Worm (Caenorhabditis elegans) whole organism, L4 larva: ENCODE data around the gene lgc-47.

Source experiments
- D1046.2 ChIP-seq: fragments of 200-800 bp; sonication (Bioruptor generic); IDR thresholded peaks from 2 replicates; pipeline ENCODE4 v1.3.6; 2022; ENCODE audit warnings: missing genetic modification characterization, missing compliant biosample characterization
- F10B5.3 ChIP-seq: sonication (generic microtip); optimal IDR thresholded peaks from 2 replicates; lab custom pipeline; 2016; ENCODE audit warnings: mild to moderate bottlenecking, missing genetic modification characterization, missing compliant biosample characterization
- F44E2.7 ChIP-seq: fragments of 200-800 bp; sonication (Bioruptor generic); IDR thresholded peaks from 2 replicates; pipeline ENCODE4 v2.1.2; 2022; ENCODE audit warnings: missing genetic modification characterization, missing compliant biosample characterization
- T20F7.1 ChIP-seq: fragments of 200-800 bp; sonication (Bioruptor generic); optimal IDR thresholded peaks from 2 replicates; lab custom pipeline; 2018; ENCODE audit warnings: mild to moderate bottlenecking, missing genetic modification characterization, missing compliant biosample characterization
- ZK546.5 ChIP-seq, 2 experiments: sonication (generic microtip); optimal IDR thresholded peaks; 2 replicates each; lab custom pipeline; 2017; ENCODE audit warnings: missing biosample characterization in 2 of 2, missing genetic modification characterization in 2 of 2
- aha-1 ChIP-seq: fragments of 150-350 bp; peaks from one replicate; lab custom pipeline; 2014; ENCODE audit warnings: missing biosample characterization, missing genetic modification characterization
- ama-1 ChIP-seq: fragments of 150-350 bp; optimal IDR thresholded peaks from 2 replicates; lab custom pipeline; 2014; ENCODE audit warnings: inconsistent platforms, mixed read lengths
- arid-1 ChIP-seq: fragments of 200-800 bp; sonication (Bioruptor generic); conservative IDR thresholded peaks from 2 replicates; pipeline ENCODE4 v1.3.6; 2022; ENCODE audit warnings: missing genetic modification reagents, missing genetic modification characterization, missing compliant biosample characterization
- ceh-20 ChIP-seq: fragments of 200-800 bp; sonication (Bioruptor generic); IDR thresholded peaks from 2 replicates; pipeline ENCODE4 v1.3.6; 2022; ENCODE audit warnings: missing genetic modification reagents, missing genetic modification characterization, missing compliant biosample characterization
- ceh-28 ChIP-seq: fragments of 150-350 bp; optimal IDR thresholded peaks from 2 replicates; lab custom pipeline; 2014; ENCODE audit warnings: missing biosample characterization, missing genetic modification reagents, missing genetic modification characterization
- ceh-82 ChIP-seq: sonication (generic microtip); optimal IDR thresholded peaks from 2 replicates; lab custom pipeline; 2017; ENCODE audit warnings: missing biosample characterization, missing genetic modification characterization
- ces-1 ChIP-seq: fragments of 150-350 bp; sonication (generic microtip); optimal IDR thresholded peaks from 4 replicates; lab custom pipeline; 2014; ENCODE audit warnings: missing biosample characterization, missing genetic modification reagents, missing genetic modification characterization
- daf-16 ChIP-seq, 3 experiments: sonication (generic microtip); optimal IDR thresholded peaks; 2 replicates each; lab custom pipeline; 2016 to 2017; ENCODE audit warnings: missing genetic modification characterization in 3 of 3, missing genetic modification reagents in 3 of 3, mild to moderate bottlenecking in 2 of 3, missing compliant biosample characterization in 2 of 3, missing biosample characterization in 1 of 3, moderate library complexity in 1 of 3
- daf-8 ChIP-seq: fragments of 200-800 bp; sonication (Bioruptor generic); IDR thresholded peaks from 2 replicates; pipeline ENCODE4 v1.3.6; 2022; ENCODE audit warnings: missing genetic modification characterization, missing compliant biosample characterization
- dmd-6 ChIP-seq: fragments of 200-800 bp; sonication (Bioruptor generic); IDR thresholded peaks from 2 replicates; pipeline ENCODE4 v1.3.6; 2022; ENCODE audit warnings: missing genetic modification reagents, missing genetic modification characterization, missing compliant biosample characterization
- dve-1 ChIP-seq: sonication (generic microtip); optimal IDR thresholded peaks from 2 replicates; lab custom pipeline; 2017; ENCODE audit warnings: antibody characterized with exemption, mild to moderate bottlenecking, missing genetic modification characterization, missing compliant biosample characterization; ENCODE audit not compliant: insufficient read depth
- egl-27 ChIP-seq: sonication (generic microtip); optimal IDR thresholded peaks from 3 replicates; lab custom pipeline; 2017; ENCODE audit warnings: missing biosample characterization, missing genetic modification reagents, missing genetic modification characterization
- egl-43 ChIP-seq: fragments of 200-800 bp; sonication (Bioruptor generic); IDR thresholded peaks from 2 replicates; pipeline ENCODE4 v1.3.6; 2022; ENCODE audit warnings: missing genetic modification reagents, missing genetic modification characterization, missing compliant biosample characterization
- hif-1 ChIP-seq, 2 experiments: sonication (generic microtip); optimal IDR thresholded peaks; 2 replicates each; lab custom pipeline; 2016 to 2017; ENCODE audit warnings: missing compliant biosample characterization in 2 of 2, missing genetic modification characterization in 2 of 2, missing genetic modification reagents in 2 of 2, missing genotype in 2 of 2, mild to moderate bottlenecking in 1 of 2
- hlh-11 ChIP-seq: fragments of 200-800 bp; sonication (Bioruptor generic); optimal IDR thresholded peaks from 2 replicates; lab custom pipeline; 2018; ENCODE audit warnings: mild to moderate bottlenecking, missing genetic modification characterization, missing compliant biosample characterization
- hlh-30 ChIP-seq: sonication (generic microtip); optimal IDR thresholded peaks from 2 replicates; lab custom pipeline; 2017; ENCODE audit warnings: antibody characterized with exemption, mild to moderate bottlenecking, missing genetic modification characterization, missing compliant biosample characterization; ENCODE audit not compliant: insufficient read depth
- jun-1 ChIP-seq: fragments of 150-350 bp; optimal IDR thresholded peaks from 2 replicates; lab custom pipeline; 2014; ENCODE audit warnings: missing biosample characterization, missing genetic modification reagents, missing genetic modification characterization
- lin-1 ChIP-seq: fragments of 200-800 bp; sonication (Bioruptor generic); IDR thresholded peaks from 2 replicates; pipeline ENCODE4 v1.3.6; 2022; ENCODE audit warnings: missing genetic modification reagents, missing genetic modification characterization, missing compliant biosample characterization
- lin-15B ChIP-seq: fragments of 150-350 bp; sonication (generic microtip); optimal IDR thresholded peaks from 3 replicates; lab custom pipeline; 2014; ENCODE audit warnings: missing biosample characterization, missing genetic modification characterization
- madf-5 ChIP-seq, 2 experiments: fragments of 200-800 bp; sonication (Bioruptor generic); IDR thresholded peaks; 2 replicates each; pipeline ENCODE4 v1.3.6; 2022; ENCODE audit warnings: missing compliant biosample characterization in 2 of 2, missing genetic modification characterization in 2 of 2
- mep-1 ChIP-seq: fragments of 150-350 bp; sonication (generic microtip); optimal IDR thresholded peaks from 3 replicates; lab custom pipeline; 2014; ENCODE audit warnings: missing biosample characterization, missing genetic modification characterization
- mxl-2 ChIP-seq: fragments of 200-800 bp; sonication (Bioruptor generic); conservative IDR thresholded peaks from 2 replicates; pipeline ENCODE4 v1.3.6; 2022; ENCODE audit warnings: missing genetic modification reagents, missing genetic modification characterization, missing compliant biosample characterization
- nhr-28 ChIP-seq: fragments of 150-350 bp; optimal IDR thresholded peaks from 2 replicates; lab custom pipeline; 2014; ENCODE audit warnings: missing biosample characterization, missing genetic modification characterization
- nhr-76 ChIP-seq: fragments of 150-350 bp; optimal IDR thresholded peaks from 2 replicates; lab custom pipeline; 2014; ENCODE audit warnings: missing biosample characterization, missing genetic modification characterization
- nhr-77 ChIP-seq: fragments of 150-350 bp; optimal IDR thresholded peaks from 2 replicates; lab custom pipeline; 2014; ENCODE audit warnings: missing biosample characterization, missing genetic modification characterization
- pha-4 ChIP-seq, 2 experiments: fragments of 150-350 bp in 1 of 2; fragments of 200-800 bp in 1 of 2; sonication (Bioruptor generic) in 1 of 2; IDR thresholded peaks in 1 of 2; optimal IDR thresholded peaks in 1 of 2; 2 replicates each; pipeline versions ENCODE4 v1.3.6 to Lab custom; 2014 to 2022; ENCODE audit warnings: missing genetic modification characterization in 2 of 2, missing genetic modification reagents in 2 of 2, missing biosample characterization in 1 of 2, missing compliant biosample characterization in 1 of 2
- php-3 ChIP-seq: fragments of 200-800 bp; sonication (Bioruptor generic); IDR thresholded peaks from 2 replicates; pipeline ENCODE4 v1.3.6; 2022; ENCODE audit warnings: missing genetic modification reagents, missing genetic modification characterization, missing compliant biosample characterization
- pqm-1 ChIP-seq: sonication (generic microtip); optimal IDR thresholded peaks from 2 replicates; lab custom pipeline; 2017; ENCODE audit warnings: missing biosample characterization, missing genetic modification characterization
- tra-1 ChIP-seq: fragments of 200-800 bp; sonication (Bioruptor generic); IDR thresholded peaks from 2 replicates; pipeline ENCODE4 v1.3.6; 2022; ENCODE audit warnings: missing genetic modification reagents, missing genetic modification characterization, missing compliant biosample characterization
- unc-62 ChIP-seq, 3 experiments: fragments of 150-350 bp in 1 of 3; sonication (generic microtip); optimal IDR thresholded peaks in 2 of 3; peaks in 1 of 3; 1 replicate in 1 of 3; 2 replicates in 2 of 3; lab custom pipeline; 2014 to 2017; ENCODE audit warnings: missing biosample characterization in 3 of 3, missing genetic modification characterization in 3 of 3, missing genetic modification reagents in 3 of 3, missing genotype in 1 of 3
- ztf-7 ChIP-seq: fragments of 150-350 bp; optimal IDR thresholded peaks from 2 replicates; lab custom pipeline; 2014; ENCODE audit warnings: missing biosample characterization, missing genetic modification characterization

Gene lgc-47

ce11 chrX:9851745-9852330 lies 44.4 kb upstream of the lgc-47 start, which contains the start of gene lec-7 (continued):
- TF ChIP-seq daf-8 (GFP tag; lab: Robert Waterston, UW) (no peak), pha-4 (GFP tag; IDR thresholded peaks at IDR 0.05; lab: Robert Waterston, UW) (no peak), pha-4 (tag; optimal IDR thresholded peaks at IDR 0.05; lab: Kevin White, UChicago) (peak; percentile 89), mep-1 (no peak), D1046.2 (GFP tag; lab: Robert Waterston, UW) (no peak), nhr-76 (tag; lab: Kevin White, UChicago) (no peak), ces-1 (GFP tag; lab: Kevin White, UChicago) (no peak), jun-1 (tag; lab: Kevin White, UChicago) (no peak), hif-1 (tag; optimal IDR thresholded peaks at IDR 0.05; lab: Kevin White, UChicago) (no peak)

ce11 chrX:9850258-9850657 lies 42.8 kb upstream of the lgc-47 start, which contains the start of gene lec-8:
Gene lec-8 (plus strand): TSS chrX:9850571.
- TF ChIP-seq dve-1 (tag; lab: Kevin White, UChicago) (peak; percentile 84), ceh-28 (tag; lab: Kevin White, UChicago) (no peak), ceh-20 (GFP tag; lab: Robert Waterston, UW) (peak; percentile 72; the same call in 1 of the 2 replicates), T20F7.1 (GFP tag; lab: Kevin White, UChicago) (peak; percentile 45), nhr-28 (tag; lab: Kevin White, UChicago) (peak; percentile 68), dmd-6 (peak; percentile 81), ceh-82 (tag; lab: Kevin White, UChicago) (no peak), pqm-1 (tag; lab: Kevin White, UChicago) (peak; percentile 47), daf-16 (GFP tag; optimal IDR thresholded peaks at IDR 0.05; lab: Kevin White, UChicago) (no peak), daf-16 (tag; optimal IDR thresholded peaks at IDR 0.05; lab: Kevin White, UChicago) (peak; percentile 81), ama-1 (lab: Kevin White, UChicago) (no peak), hlh-11 (tag; lab: Kevin White, UChicago) (peak; percentile 65), tra-1 (peak; percentile 80; the same call in 1 of the 2 replicates), mxl-2 (GFP tag; lab: Robert Waterston, UW) (no peak), php-3 (peak; percentile 69), aha-1 (tag; lab: Kevin White, UChicago) (peak; percentile 82), nhr-77 (tag; lab: Kevin White, UChicago) (peak; percentile 28)

DNA sequence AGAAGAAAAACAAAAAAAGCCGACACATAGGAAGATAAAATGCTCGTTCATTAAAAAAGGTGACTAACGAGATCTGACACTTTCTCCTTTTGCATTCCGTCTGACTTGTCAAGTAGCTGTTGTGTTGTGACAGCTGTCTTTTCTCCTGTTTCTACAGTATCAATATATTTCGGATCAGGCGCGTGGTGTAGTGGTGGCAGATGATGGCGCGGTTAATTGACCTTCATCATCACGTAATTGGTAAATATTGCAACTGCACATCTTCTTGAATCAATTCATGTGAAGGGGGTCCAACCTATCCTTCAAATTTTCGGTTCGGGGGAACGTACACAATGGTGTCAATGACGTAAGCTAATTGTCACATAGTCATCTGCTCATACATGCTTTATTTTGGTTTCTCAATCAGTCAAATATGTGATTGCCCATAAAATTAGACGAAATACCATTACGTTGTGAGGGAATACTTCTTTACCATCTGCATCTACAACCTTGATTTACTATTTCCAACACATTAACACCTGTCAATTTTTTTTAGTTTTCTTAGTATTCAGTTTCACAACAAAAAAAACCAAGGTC lies 40.8 kb upstream of the lgc-47 start:
- TF ChIP-seq unc-62 (GFP tag; optimal IDR thresholded peaks at IDR 0.05 in 1 of 2; lab: Kevin White, UChicago) (peak in 1 of 2 experiments; percentile 92), unc-62 (tag; optimal IDR thresholded peaks at IDR 0.05; lab: Kevin White, UChicago) (no peak), hif-1 (tag; optimal IDR thresholded peaks at IDR 0.05; lab: Kevin White, UChicago) (no peak)

DNA sequence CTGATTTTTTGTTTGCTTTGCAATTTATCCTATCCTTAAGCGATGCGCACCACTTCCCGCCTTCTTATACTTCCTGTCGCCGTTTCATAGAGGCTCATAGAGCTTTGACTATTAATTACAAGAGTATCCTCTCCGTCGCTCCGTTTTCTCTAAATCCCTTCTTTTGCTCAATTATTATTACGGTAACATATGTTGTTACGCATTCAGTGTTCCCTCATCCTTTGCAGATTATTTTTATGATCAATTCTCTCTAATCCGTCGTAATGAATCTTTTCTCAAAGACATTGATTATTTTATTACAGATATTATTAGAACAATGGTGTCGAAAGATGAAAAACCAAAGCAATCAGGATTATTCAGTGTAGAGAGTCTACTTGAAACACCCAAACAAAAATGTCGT lies 39.5 kb upstream of the lgc-47 start, which contains the start of gene vab-15:
vab-15 (plus strand) TSS at position 301 of the 400 bp plus-strand sequence.
- TF ChIP-seq lin-15B (no peak), aha-1 (tag; lab: Kevin White, UChicago) (no peak), arid-1 (GFP tag; lab: Robert Waterston, UW) (no peak), egl-43 (no peak), madf-5 (GFP tag; IDR thresholded peaks at IDR 0.05; lab: Robert Waterston, UW) (no peak), dmd-6 (no peak), egl-27 (no peak), ztf-7 (no peak), F44E2.7 (GFP tag; lab: Robert Waterston, UW) (no peak), ZK546.5 (tag; optimal IDR thresholded peaks at IDR 0.05; lab: Kevin White, UChicago) (no peak), hlh-30 (tag; lab: Kevin White, UChicago) (no peak), F10B5.3 (tag; lab: Kevin White, UChicago) (no peak), lin-1 (GFP tag; lab: Robert Waterston, UW) (no peak), T20F7.1 (GFP tag; lab: Kevin White, UChicago) (no peak), dve-1 (tag; lab: Kevin White, UChicago) (no peak), jun-1 (tag; lab: Kevin White, UChicago) (no peak)
